Worm (Caenorhabditis elegans) whole organism, early embryonic: ENCODE data around the gene F11G11.13.

ENCODE experiments used
- B0310.2 ChIP-seq: sonication (generic microtip); optimal IDR thresholded peaks from 2 replicates; lab custom pipeline; 2016; ENCODE audit warnings: mild to moderate bottlenecking, missing genetic modification characterization, missing compliant biosample characterization
- F13C5.2 ChIP-seq: sonication (generic microtip); optimal IDR thresholded peaks from 2 replicates; lab custom pipeline; 2017; ENCODE audit warnings: mild to moderate bottlenecking, missing genetic modification characterization, inconsistent platforms, missing compliant biosample characterization
- aly-1 ChIP-seq: sonication (generic microtip); optimal IDR thresholded peaks from 2 replicates; lab custom pipeline; 2016; ENCODE audit warnings: missing genetic modification characterization, missing compliant biosample characterization
- ama-1 ChIP-seq: fragments of 150-350 bp; optimal IDR thresholded peaks from 2 replicates; lab custom pipeline; 2014
- ceh-13 ChIP-seq: fragments of 200-800 bp; sonication (Bioruptor generic); optimal IDR thresholded peaks from 2 replicates; lab custom pipeline; 2018; ENCODE audit warnings: mild to moderate bottlenecking, missing genetic modification characterization, missing compliant biosample characterization
- ceh-36 ChIP-seq: sonication (generic microtip); optimal IDR thresholded peaks from 2 replicates; lab custom pipeline; 2016; ENCODE audit warnings: missing genetic modification characterization, inconsistent platforms, missing compliant biosample characterization
- flt-1 ChIP-seq: fragments of 200-800 bp; sonication (Bioruptor generic); IDR thresholded peaks from 2 replicates; pipeline ENCODE4 v1.3.6; 2022; ENCODE audit warnings: missing genetic modification characterization, missing compliant biosample characterization
- pes-1 ChIP-seq: fragments of 200-800 bp; sonication (Bioruptor generic); IDR thresholded peaks from 2 replicates; pipeline ENCODE4 v1.3.6; 2022; ENCODE audit warnings: missing genetic modification reagents, missing genetic modification characterization, missing compliant biosample characterization
- scrt-1 ChIP-seq: fragments of 200-800 bp; sonication (Bioruptor generic); IDR thresholded peaks from 2 replicates; pipeline ENCODE4 v1.3.6; 2022; ENCODE audit warnings: missing genetic modification characterization, missing compliant biosample characterization
- sea-1 ChIP-seq: fragments of 200-800 bp; sonication (Bioruptor generic); conservative IDR thresholded peaks from 2 replicates; pipeline ENCODE4 v1.3.6; 2022; ENCODE audit warnings: missing genetic modification characterization, missing compliant biosample characterization
- tbx-11 ChIP-seq: fragments of 200-800 bp; sonication (Bioruptor generic); IDR thresholded peaks from 2 replicates; pipeline ENCODE4 v1.3.6; 2022; ENCODE audit warnings: missing genetic modification characterization, missing compliant biosample characterization
- tra-4 ChIP-seq: sonication (generic microtip); optimal IDR thresholded peaks from 2 replicates; lab custom pipeline; 2017; ENCODE audit warnings: missing genetic modification characterization, missing compliant biosample characterization

DNA sequence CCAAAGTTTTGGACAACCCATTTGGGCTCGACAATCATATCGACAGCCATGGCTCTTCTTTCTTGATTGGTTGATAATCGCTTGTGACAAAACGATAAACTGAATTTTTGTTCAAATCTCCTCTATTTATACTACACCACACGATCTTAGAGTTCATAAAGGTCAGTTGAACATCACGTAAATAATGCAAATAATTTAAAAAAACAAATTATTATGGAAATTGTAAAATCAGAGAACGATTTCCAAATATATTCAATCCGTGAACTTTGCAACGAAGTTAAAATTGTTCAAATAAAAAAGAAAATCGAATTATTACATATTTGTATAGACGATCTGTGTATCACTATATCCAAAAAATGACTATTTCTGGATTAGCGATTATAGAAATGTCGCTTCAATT lies 12.6 kb downstream of the F11G11.13 start, which contains the start of the genes mpst-4 and F11G11.14:
- no peak for TF ChIP-seq B0310.2 (tag; lab: Kevin White, UChicago)
- no peak for TF ChIP-seq scrt-1 (GFP tag; lab: Robert Waterston, UW)
- TF ChIP-seq ama-1 (lab: Kevin White, UChicago), result no peak
- TF ChIP-seq ceh-13 (GFP tag; lab: Kevin White, UChicago), result no peak
- TF ChIP-seq pes-1 (GFP tag; lab: Robert Waterston, UW), result no peak
- no peak for TF ChIP-seq sea-1 (GFP tag; lab: Robert Waterston, UW)
- TF ChIP-seq tra-4 (tag; lab: Kevin White, UChicago), result no peak
- TF ChIP-seq aly-1 (tag; lab: Kevin White, UChicago), result no peak
- TF ChIP-seq tbx-11 (GFP tag; lab: Robert Waterston, UW), result no peak
- TF ChIP-seq ceh-36 (tag; lab: Kevin White, UChicago), result no peak
- no peak for TF ChIP-seq flt-1
- no peak for TF ChIP-seq F13C5.2
